Worm (Caenorhabditis elegans) whole organism, L4/young adult: ENCODE results near the gene sdz-33.
A peak's percentile ranks its signal among the peaks of the same experiment; 100 is the strongest.
"Not testable (repeated sequence)": the region's sequence is repeated elsewhere in the genome, so short reads cannot be mapped to it uniquely, and the experiment has no call there.

Source experiments
- W03F9.2 ChIP-seq: fragments of 150-350 bp; optimal IDR thresholded peaks from 2 replicates; lab custom pipeline; 2014; ENCODE audit warnings: missing biosample characterization, missing genetic modification characterization
- dao-5 ChIP-seq: sonication (generic microtip); optimal IDR thresholded peaks from 2 replicates; lab custom pipeline; 2016; ENCODE audit warnings: missing genotype, missing genetic modification characterization, moderate library complexity, missing compliant biosample characterization
- him-1 ChIP-seq: sonication (generic microtip); optimal IDR thresholded peaks from 2 replicates; lab custom pipeline; 2016; ENCODE audit warnings: missing genotype, missing genetic modification reagents, missing genetic modification characterization, missing compliant biosample characterization

sdz-33 gene

DNA sequence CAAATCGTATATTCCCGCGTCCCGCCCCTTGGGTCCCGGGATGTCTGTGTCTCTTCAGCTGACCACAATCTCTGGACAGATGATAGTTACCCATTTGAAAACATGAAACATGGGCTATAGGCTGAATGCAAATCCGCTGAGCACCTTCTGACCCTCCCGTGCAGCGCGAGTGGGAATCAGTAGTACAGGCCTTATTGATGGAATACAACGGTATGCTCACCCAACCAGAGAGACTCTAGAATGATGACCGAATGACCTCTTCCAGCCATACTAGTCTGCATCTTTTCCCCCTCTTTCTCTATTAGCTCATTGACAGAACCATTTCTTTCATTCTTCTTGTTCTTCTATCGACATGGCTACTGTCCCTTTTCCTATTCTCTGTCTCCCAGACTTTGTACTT lies at the start of gene sdz-33:
TSS of gene sdz-33 (plus strand) at position 301 of the 400 bp plus-strand sequence.
- no peak for TF ChIP-seq him-1 (tag; lab: Kevin White, UChicago)
- no peak for TF ChIP-seq W03F9.2 (tag; lab: Kevin White, UChicago)
- TF ChIP-seq dao-5 (tag; lab: Kevin White, UChicago) = no peak

DNA sequence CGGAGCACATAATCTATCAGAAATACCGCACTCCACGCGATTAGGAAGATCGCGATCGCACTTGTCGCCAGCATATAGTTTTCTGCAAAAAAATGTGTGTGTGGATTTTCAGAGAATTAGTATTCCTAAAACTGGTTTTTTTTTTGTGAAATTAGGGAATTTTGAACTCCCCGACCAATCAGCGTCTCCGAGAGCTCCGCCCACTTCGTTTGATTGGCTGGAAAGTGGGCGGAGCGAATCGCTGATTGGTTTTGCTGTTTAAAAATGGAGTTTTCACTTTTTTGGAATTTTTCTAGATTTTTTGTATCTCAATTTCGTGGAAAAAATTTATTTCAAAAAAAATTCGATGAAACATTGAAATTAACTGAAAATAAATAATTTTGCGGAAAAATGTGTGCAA lies 46.2 kb upstream of the sdz-33 start:
- TF ChIP-seq W03F9.2 (tag; lab: Kevin White, UChicago) = no peak
- no peak for TF ChIP-seq him-1 (tag; lab: Kevin White, UChicago)
- no peak for TF ChIP-seq dao-5 (tag; lab: Kevin White, UChicago)

DNA sequence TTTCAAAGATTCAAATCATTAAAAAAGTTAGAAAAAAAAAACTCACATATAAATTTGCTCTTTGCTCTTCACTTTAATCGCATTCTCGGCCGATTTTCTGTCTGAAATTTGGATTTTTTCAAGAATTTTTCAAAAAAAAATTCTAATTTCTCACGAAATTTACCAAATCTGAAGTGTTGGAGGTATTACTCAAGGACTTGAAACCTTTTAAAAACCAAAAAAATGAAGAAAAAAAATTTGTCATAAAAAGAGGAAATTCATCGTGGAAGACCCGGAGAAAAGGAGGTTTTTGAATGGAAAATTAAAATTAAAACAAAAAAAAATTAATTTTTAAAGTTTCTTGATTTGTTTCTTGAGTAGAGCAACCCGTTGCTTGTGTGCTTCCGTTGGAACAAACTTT lies 45.1 kb upstream of the sdz-33 start, which contains the start of gene Y56A3A.2:
TSS of gene Y56A3A.2 (minus strand) at position 101 of the 400 bp plus-strand sequence.
- TF ChIP-seq W03F9.2 (tag; lab: Kevin White, UChicago) (no peak), him-1 (tag; lab: Kevin White, UChicago) (no peak)

DNA sequence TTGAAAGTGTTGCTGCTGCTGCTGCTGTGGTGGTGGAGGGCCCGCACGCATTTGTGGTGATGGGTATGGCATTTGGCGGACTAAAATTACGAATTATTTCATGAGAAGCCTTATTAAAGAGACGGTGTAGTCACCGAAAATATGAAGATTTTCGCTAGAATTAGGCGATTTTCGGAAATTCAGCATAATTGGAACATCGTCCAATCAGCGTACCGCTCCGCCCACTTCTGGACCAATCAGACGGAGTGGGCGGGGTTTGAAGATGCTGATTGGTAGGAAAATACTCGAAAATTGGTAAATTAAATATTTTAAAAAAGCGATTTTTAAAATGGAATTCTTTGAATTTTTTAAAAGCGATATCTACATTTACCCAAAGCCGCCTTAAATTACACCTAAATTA lies 41.1 kb upstream of the sdz-33 start:
- TF ChIP-seq W03F9.2 (tag; lab: Kevin White, UChicago) (no peak), him-1 (tag; lab: Kevin White, UChicago) (no peak), dao-5 (tag; lab: Kevin White, UChicago) (no peak)

DNA sequence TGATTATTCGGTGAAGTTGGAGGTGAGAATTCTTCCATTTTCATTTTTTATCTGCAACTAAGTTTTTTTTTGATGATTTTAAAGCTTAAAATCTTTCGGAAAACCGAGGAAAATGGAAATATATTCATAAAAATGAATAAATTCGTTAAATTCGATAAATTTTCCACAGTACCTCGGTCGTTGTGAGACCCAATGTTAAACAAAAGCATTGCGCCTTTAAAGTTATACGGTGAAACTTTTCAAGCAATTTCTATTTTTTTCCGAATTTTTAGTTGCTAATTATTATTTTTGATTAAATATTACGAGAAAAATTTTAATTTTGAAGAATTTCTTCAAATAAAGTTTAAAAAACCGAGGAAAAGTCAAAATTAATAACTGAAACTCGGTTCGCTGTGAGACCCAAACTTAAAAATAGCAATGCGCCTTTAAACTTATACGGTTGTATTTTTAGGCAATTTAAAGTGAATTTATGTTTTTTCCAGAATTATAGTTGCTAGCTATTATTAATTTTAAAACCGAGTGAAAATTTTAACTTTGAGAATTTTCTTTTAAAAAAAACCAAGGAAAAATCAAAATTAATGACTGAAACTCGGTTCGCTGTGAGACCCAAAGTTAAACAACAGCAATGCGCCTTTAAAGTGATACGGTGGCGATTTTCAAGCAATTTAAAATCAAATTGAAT lies 37.9 kb upstream of the sdz-33 start, which contains the start of gene taf-12:
TSS of gene taf-12 (minus strand) at position 51 of the 682 bp plus-strand sequence.
- no peak for TF ChIP-seq him-1 (tag; lab: Kevin White, UChicago)
- peak; percentile 44 for TF ChIP-seq W03F9.2 (tag; lab: Kevin White, UChicago)
- no peak for TF ChIP-seq dao-5 (tag; lab: Kevin White, UChicago)

DNA sequence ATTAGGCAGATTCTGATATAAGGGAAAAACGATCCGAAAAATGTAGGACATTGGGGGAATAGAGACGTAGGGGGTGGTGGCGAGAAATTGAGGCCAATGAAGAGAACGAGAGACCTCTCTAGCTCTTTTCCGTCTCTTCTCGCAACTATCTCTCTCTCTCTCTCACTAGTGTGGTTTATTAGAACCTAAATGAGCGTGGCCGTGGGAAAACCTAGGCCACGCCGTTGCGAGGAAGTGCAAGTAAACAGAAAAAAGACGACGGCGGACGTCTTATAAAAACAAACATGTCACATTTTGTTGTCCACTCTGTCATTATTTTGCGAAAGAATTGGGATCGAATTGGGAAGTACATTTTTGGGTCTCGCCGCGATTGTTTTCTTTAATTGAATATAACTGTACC lies 37.3 kb upstream of the sdz-33 start:
- peak; percentile 44 for TF ChIP-seq W03F9.2 (tag; lab: Kevin White, UChicago)
- no peak for TF ChIP-seq dao-5 (tag; lab: Kevin White, UChicago)

DNA sequence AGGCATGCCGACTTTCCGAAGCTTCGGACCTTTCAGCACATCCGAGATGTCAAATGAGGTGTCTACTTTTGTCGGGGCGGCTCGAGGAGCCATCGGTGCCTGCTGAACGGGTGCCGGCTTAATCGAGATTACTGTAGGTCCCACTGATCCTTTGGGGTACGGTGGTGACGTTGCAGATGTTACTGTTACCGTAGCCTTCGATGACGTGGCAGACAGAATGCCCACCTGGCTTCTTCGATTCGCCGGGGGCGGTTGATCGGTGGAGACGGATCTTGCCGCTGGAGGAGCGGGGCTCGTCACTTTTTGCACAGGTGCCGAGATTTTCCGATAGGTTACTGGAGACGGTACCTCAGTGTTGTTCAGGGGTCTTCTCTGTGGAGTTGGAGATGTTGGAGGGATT lies 35.7 kb upstream of the sdz-33 start:
- no peak for TF ChIP-seq W03F9.2 (tag; lab: Kevin White, UChicago)
- TF ChIP-seq him-1 (tag; lab: Kevin White, UChicago) = no peak
- TF ChIP-seq dao-5 (tag; lab: Kevin White, UChicago) = no peak

DNA sequence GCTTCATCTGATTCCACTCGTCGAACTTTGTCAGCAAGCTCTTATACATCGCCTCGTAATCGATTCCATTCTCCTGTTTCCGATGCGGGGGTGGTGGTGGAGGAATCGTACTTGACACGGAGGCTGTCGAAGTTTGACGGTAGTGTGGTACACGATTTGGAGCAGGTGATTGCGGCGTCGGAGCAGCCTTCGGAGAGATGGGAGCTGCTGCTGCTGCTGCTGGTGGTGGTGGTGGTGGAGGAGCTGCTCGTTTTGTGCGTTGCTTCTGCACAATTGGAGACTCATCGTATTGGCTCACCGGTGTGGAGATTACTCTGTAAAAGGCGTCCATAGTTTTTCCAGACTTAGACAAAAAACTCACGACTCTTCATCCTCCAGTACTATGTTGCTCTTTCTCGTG lies 33.0 kb upstream of the sdz-33 start:
- TF ChIP-seq dao-5 (tag; lab: Kevin White, UChicago) (no peak), W03F9.2 (tag; lab: Kevin White, UChicago) (no peak), him-1 (tag; lab: Kevin White, UChicago) (no peak)

DNA sequence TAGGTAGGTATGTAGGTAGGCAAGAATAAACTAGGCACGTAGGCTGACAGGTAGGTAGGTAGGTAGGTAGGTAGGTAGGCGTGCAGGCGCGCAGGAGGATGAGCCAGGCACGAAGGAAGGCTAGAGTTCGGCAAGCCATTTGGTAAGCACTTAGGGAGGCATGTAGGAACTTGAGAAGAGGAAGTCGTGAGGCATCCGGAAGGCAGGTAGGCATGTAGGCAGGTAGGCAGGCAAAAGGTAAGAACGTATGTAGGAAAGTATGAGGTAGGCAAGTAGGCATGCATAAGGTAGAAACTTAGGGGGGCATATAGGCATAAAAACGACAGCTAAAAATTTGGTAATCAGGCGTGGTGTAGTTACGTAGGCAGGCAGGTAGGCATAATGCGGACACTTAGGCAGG lies 31.1 kb upstream of the sdz-33 start:
- TF ChIP-seq dao-5 (tag; lab: Kevin White, UChicago) (no peak), W03F9.2 (tag; lab: Kevin White, UChicago) (no peak), him-1 (tag; lab: Kevin White, UChicago) (no peak)

DNA sequence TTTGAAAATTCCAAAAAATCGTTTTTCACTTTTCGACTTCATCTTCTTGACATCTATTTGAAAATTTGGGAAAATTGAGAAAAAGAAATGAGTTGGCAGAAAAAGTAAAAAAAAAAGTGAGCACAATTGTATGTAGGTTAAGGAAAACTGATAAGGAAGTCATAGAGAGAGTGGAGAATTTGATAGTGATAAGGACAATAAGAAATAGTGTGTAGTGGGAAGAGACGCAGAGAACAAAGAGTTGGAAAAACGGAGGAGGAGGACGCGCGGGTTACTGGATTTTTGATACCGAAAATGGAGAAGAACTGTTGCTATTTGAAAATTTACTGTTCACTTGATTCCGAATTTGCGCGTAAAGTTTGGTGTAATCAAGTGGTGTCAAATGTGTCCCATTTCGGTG lies 28.5 kb upstream of the sdz-33 start, which contains the start of gene Y56A3A.6:
TSS of gene Y56A3A.6 (minus strand) at position 53 of the 400 bp plus-strand sequence.
- no peak for TF ChIP-seq him-1 (tag; lab: Kevin White, UChicago)
- no peak for TF ChIP-seq dao-5 (tag; lab: Kevin White, UChicago)
- no peak for TF ChIP-seq W03F9.2 (tag; lab: Kevin White, UChicago)

DNA sequence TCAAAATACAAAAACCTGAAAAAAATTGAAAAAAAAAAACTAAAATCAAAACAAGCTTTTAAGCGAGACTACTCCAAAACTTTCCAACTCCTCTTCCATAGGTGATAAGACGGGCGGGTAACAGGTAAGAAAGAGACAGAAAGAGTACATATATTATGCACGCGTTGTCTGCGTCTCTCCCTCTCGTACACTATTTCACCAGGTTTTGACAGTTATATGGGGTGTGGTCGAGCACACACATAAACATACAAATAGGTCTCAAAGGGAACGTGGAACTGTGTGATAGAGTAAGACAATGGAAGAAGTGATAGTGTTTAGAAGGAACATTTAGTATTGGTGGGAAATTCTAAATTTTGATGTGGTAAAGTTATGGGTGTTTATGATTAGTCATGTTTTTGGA lies 25.7 kb upstream of the sdz-33 start:
- TF ChIP-seq W03F9.2 (tag; lab: Kevin White, UChicago) (peak; percentile 41), him-1 (tag; lab: Kevin White, UChicago) (no peak)

DNA sequence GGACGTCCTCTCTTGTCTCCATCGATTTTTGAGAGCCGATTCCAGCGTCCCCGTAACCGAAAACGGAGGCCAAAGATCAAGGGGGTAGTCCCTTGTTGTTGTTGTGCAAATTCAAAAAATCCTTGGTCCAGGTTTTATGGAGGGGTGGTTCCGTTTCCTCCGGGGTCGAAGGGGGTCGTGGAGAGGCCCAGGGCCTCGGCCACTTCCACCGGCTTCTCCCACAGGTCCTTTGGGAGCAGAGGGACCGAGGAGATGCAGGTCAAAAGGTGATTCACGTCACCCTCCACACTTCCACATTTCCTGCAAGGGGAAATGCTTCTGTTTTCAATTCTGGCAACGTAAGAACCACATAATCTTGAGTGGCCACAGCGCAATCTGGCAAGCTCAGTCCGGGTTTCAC lies 23.6 kb upstream of the sdz-33 start, which contains the start of gene fbxb-22:
TSS of gene fbxb-22 (minus strand) at position 61 of the 400 bp plus-strand sequence.
- not testable (repeated sequence) for TF ChIP-seq him-1, W03F9.2, dao-5 (tag; lab: Kevin White, UChicago)

DNA sequence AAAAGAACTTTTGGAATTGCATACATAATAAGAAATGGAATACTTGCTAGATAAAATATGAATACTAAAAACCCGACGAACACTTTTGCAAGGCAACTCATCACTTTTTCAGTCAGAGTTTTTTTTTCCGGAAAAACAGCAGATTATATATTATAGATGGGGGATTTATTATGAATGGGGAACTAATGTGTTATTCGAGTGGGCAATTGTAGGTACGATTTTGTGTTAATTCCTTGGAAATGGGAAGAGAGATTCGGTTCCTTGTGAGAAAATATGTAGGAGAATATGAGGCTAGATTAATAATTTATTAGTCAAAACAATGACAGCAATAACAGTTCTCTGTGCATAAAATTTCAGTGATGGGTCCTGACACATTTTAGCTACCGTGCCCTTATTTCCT lies 15.9 kb upstream of the sdz-33 start, which contains the start of gene faah-5:
TSS of gene faah-5 (minus strand) at position 101 of the 400 bp plus-strand sequence.
- TF ChIP-seq him-1 (tag; lab: Kevin White, UChicago) (no peak), W03F9.2 (tag; lab: Kevin White, UChicago) (no peak), dao-5 (tag; lab: Kevin White, UChicago) (no peak)

DNA sequence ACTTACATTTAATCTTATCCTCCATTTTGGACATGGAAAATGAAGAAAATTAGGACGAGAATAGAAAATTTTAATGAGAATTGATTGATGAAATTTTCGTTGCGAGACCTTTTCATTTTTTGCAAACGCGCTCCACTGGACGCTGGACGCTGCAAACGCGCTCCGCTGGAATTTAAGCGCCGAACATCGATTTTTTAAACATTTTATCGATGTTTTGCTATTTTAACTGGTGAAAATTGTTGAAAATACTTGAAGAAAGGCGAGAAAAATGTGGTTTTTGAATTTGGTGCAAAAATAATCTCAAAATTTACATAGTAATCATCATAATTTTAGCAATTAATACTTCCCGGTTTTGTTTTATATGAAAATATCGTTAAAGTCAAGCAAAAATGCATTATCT lies 14.3 kb upstream of the sdz-33 start, which contains the start of gene Y56A3A.41:
TSS of gene Y56A3A.41 (minus strand) at position 101 of the 400 bp plus-strand sequence.
- no peak for TF ChIP-seq dao-5 (tag; lab: Kevin White, UChicago)
- TF ChIP-seq him-1 (tag; lab: Kevin White, UChicago) = no peak
- no peak for TF ChIP-seq W03F9.2 (tag; lab: Kevin White, UChicago)
